Worm (Caenorhabditis elegans) whole organism, L4/young adult: ENCODE data around the gene let-711.

Experiments used
- dao-5 ChIP-seq: sonication (generic microtip); optimal IDR thresholded peaks from 2 replicates; lab custom pipeline; 2016; ENCODE audit warnings: missing genotype, missing genetic modification characterization, moderate library complexity, missing compliant biosample characterization
- him-1 ChIP-seq: sonication (generic microtip); optimal IDR thresholded peaks from 2 replicates; lab custom pipeline; 2016; ENCODE audit warnings: missing genotype, missing genetic modification reagents, missing genetic modification characterization, missing compliant biosample characterization

DNA sequence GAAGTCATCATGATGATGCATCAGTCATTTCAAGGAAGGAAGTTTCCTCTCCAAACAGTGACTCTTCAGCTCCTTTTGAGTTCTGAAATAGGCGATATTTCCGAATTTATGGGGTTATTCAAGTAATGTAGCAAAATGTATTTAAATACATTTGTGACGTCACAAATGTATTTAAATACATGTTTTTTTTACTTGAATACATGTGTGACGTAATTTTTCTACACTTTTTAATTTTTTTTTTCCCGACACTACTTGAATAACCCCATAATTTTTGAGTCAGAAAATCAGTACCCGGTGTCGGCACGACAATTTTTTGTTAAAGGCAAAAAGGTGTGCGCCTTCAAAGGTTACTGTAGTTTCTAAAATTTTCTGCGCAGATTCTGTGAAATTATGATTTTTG lies 28.4 kb downstream of the let-711 start:
- no peak for TF ChIP-seq dao-5 (tag; lab: Kevin White, UChicago)
- no peak for TF ChIP-seq him-1 (tag; lab: Kevin White, UChicago)
